Fruit fly (Drosophila melanogaster): ENCODE data around the gene Pdp1.
A peak's percentile ranks its signal among the peaks of the same experiment; 100 is the strongest.

dm6 chr3L:7854752-7855454, 12.3 kb downstream of the Pdp1 start:
- TF ChIP-seq pad (GFP tag; optimal IDR thresholded peaks at IDR 0.05) (peak; percentile 71), CG12768 (GFP tag; optimal IDR thresholded peaks at IDR 0.05) (peak; percentile 89), CG7045 (GFP tag; optimal IDR thresholded peaks at IDR 0.05) (peak; percentile 52), CG7101 (tag; optimal IDR thresholded peaks at IDR 0.05) (peak; percentile 67), bab1 (GFP tag; optimal IDR thresholded peaks at IDR 0.05) (no peak), kay (GFP tag; ENCODE audit: borderline replicate concordance) (peak; percentile 87), Hr96 (GFP tag; optimal IDR thresholded peaks at IDR 0.05) (peak; percentile 49), ovo (GFP tag; optimal IDR thresholded peaks at IDR 0.05) (peak; percentile 4), cnc (optimal IDR thresholded peaks at IDR 0.05) (no peak), toe (GFP tag; optimal IDR thresholded peaks at IDR 0.05) (peak; percentile 38)

Data from whole organism, adult.